Fruit fly (Drosophila melanogaster) whole organism, prepupa: ENCODE measurements around the gene CG16813.

ENCODE experiments used
- CG10631 ChIP-seq: fragments of 200-800 bp; sonication (Bioruptor generic); optimal IDR thresholded peaks from 2 replicates; lab custom pipeline; 2016; ENCODE audit warnings: missing biosample characterization, missing genetic modification characterization
- CG10669 ChIP-seq: fragments of 200-800 bp; sonication (Bioruptor generic); optimal IDR thresholded peaks from 3 replicates; lab custom pipeline; 2018; ENCODE audit warnings: missing biosample characterization, mild to moderate bottlenecking, missing genetic modification characterization, moderate library complexity
- CG11294 ChIP-seq: fragments of 200-800 bp; sonication (Bioruptor generic); IDR thresholded peaks from 2 replicates; pipeline ENCODE4 v1.3.6; 2022; ENCODE audit warnings: missing biosample characterization, missing genetic modification characterization
- CG11902 ChIP-seq: fragments of 200-800 bp; sonication (Bioruptor generic); optimal IDR thresholded peaks from 3 replicates; lab custom pipeline; 2016; ENCODE audit warnings: missing biosample characterization, missing genetic modification characterization
- CG15336 ChIP-seq: fragments of 200-800 bp; sonication (Bioruptor generic); IDR thresholded peaks from 2 replicates; pipeline ENCODE4 v1.3.6; 2022; ENCODE audit warnings: missing biosample characterization, missing genetic modification characterization
- CG1621 ChIP-seq: fragments of 200-800 bp; sonication (Bioruptor generic); optimal IDR thresholded peaks from 3 replicates; lab custom pipeline; 2018; ENCODE audit warnings: missing biosample characterization, mild to moderate bottlenecking, missing genetic modification characterization
- CG3032 ChIP-seq: fragments of 200-800 bp; optimal IDR thresholded peaks from 2 replicates; lab custom pipeline; 2019; ENCODE audit warnings: missing biosample characterization, mild to moderate bottlenecking, missing genetic modification characterization, moderate library complexity
- CG31627 ChIP-seq: fragments of 200-800 bp; sonication (Bioruptor generic); optimal IDR thresholded peaks from 3 replicates; lab custom pipeline; 2016; ENCODE audit warnings: missing biosample characterization, missing genetic modification characterization
- CG32006 ChIP-seq: fragments of 200-800 bp; sonication (Bioruptor generic); optimal IDR thresholded peaks from 3 replicates; lab custom pipeline; 2017; ENCODE audit warnings: missing biosample characterization, mild to moderate bottlenecking, missing genetic modification characterization
- CG6163 ChIP-seq: fragments of 200-800 bp; sonication (Bioruptor generic); IDR thresholded peaks from 3 replicates; pipeline ENCODE4 v1.3.6; 2022; ENCODE audit warnings: missing biosample characterization, missing genetic modification characterization
- CG6276 ChIP-seq: fragments of 200-800 bp; sonication (Bioruptor generic); optimal IDR thresholded peaks from 2 replicates; lab custom pipeline; 2017; ENCODE audit warnings: missing biosample characterization, mild to moderate bottlenecking, missing genetic modification characterization
- CG6792 ChIP-seq: fragments of 200-800 bp; sonication (Bioruptor generic); optimal IDR thresholded peaks from 3 replicates; lab custom pipeline; 2016; ENCODE audit warnings: missing biosample characterization, missing genetic modification characterization
- CG6808 ChIP-seq: fragments of 200-800 bp; sonication (Bioruptor generic); optimal IDR thresholded peaks from 3 replicates; lab custom pipeline; 2017; ENCODE audit warnings: missing biosample characterization, missing genetic modification characterization, mild to moderate bottlenecking, moderate library complexity, missing genetic modification reagents
- CG6854 ChIP-seq: fragments of 200-800 bp; sonication (Bioruptor generic); optimal IDR thresholded peaks from 2 replicates; lab custom pipeline; 2017; ENCODE audit warnings: missing biosample characterization, mild to moderate bottlenecking, missing genetic modification characterization
- CG7368 ChIP-seq: fragments of 200-800 bp; sonication (Bioruptor generic); optimal IDR thresholded peaks from 3 replicates; lab custom pipeline; 2016; ENCODE audit warnings: missing biosample characterization, missing genetic modification characterization
- CG8119 ChIP-seq: fragments of 200-800 bp; sonication (Bioruptor generic); IDR thresholded peaks from 3 replicates; pipeline ENCODE4 v1.3.6; 2022; ENCODE audit warnings: missing biosample characterization, missing genetic modification characterization
- CG9139 ChIP-seq: fragments of 200-800 bp; sonication (Bioruptor generic); optimal IDR thresholded peaks from 3 replicates; lab custom pipeline; 2017; ENCODE audit warnings: missing biosample characterization, mild to moderate bottlenecking, missing genetic modification characterization
- Eip78C ChIP-seq: fragments of 200-800 bp; sonication (Bioruptor generic); peaks from one replicate; lab custom pipeline; 2016; ENCODE audit warnings: missing biosample characterization, missing genetic modification characterization
- Eip93F ChIP-seq: fragments of 200-800 bp; sonication (Bioruptor generic); optimal IDR thresholded peaks from 2 replicates; lab custom pipeline; 2016; ENCODE audit warnings: missing biosample characterization, mild to moderate bottlenecking, missing genetic modification characterization
- Ets21C ChIP-seq: fragments of 200-800 bp; sonication (Bioruptor generic); optimal IDR thresholded peaks from 3 replicates; lab custom pipeline; 2016; ENCODE audit warnings: missing biosample characterization, missing genetic modification characterization
- Gug ChIP-seq: fragments of 200-800 bp; sonication (Bioruptor generic); IDR thresholded peaks from 2 replicates; pipeline ENCODE4 v1.3.6; 2022; ENCODE audit warnings: missing biosample characterization, missing genetic modification characterization
- Hr4 ChIP-seq: fragments of 200-800 bp; sonication (Bioruptor generic); optimal IDR thresholded peaks from 3 replicates; lab custom pipeline; 2016; ENCODE audit warnings: missing biosample characterization, missing genetic modification characterization
- Lpt ChIP-seq: fragments of 200-800 bp; sonication (Bioruptor generic); optimal IDR thresholded peaks from 3 replicates; lab custom pipeline; 2016; ENCODE audit warnings: missing biosample characterization, missing genetic modification characterization
- Met ChIP-seq: fragments of 200-800 bp; sonication (Bioruptor generic); optimal IDR thresholded peaks from 3 replicates; lab custom pipeline; 2016; ENCODE audit warnings: missing biosample characterization, missing genetic modification characterization
- Sox15 ChIP-seq: fragments of 200-800 bp; sonication (Bioruptor generic); optimal IDR thresholded peaks from 3 replicates; lab custom pipeline; 2016; ENCODE audit warnings: missing biosample characterization, missing genetic modification characterization
- achi ChIP-seq: fragments of 200-800 bp; sonication (Bioruptor generic); optimal IDR thresholded peaks from 3 replicates; lab custom pipeline; 2016; ENCODE audit warnings: missing biosample characterization, missing genetic modification characterization
- cyc ChIP-seq: fragments of 200-800 bp; sonication (Bioruptor generic); optimal IDR thresholded peaks from 3 replicates; lab custom pipeline; 2016; ENCODE audit warnings: missing biosample characterization, missing genetic modification characterization
- dsx ChIP-seq: fragments of 200-800 bp; optimal IDR thresholded peaks from 3 replicates; lab custom pipeline; 2019; ENCODE audit warnings: missing biosample characterization, mild to moderate bottlenecking, missing genetic modification characterization, moderate library complexity; ENCODE audit not compliant: poor library complexity, severe bottlenecking
- eg ChIP-seq: fragments of 200-800 bp; sonication (Bioruptor generic); IDR thresholded peaks from 3 replicates; pipeline ENCODE4 v1.3.6; 2022; ENCODE audit warnings: missing biosample characterization, missing genetic modification characterization
- esn ChIP-seq: fragments of 200-800 bp; sonication (Bioruptor generic); optimal IDR thresholded peaks from 2 replicates; lab custom pipeline; 2016; ENCODE audit warnings: missing biosample characterization, mild to moderate bottlenecking, missing genetic modification characterization, moderate library complexity
- fd59A ChIP-seq: fragments of 200-800 bp; sonication (Bioruptor generic); optimal IDR thresholded peaks from 2 replicates; lab custom pipeline; 2017; ENCODE audit warnings: missing biosample characterization, mild to moderate bottlenecking, missing genetic modification characterization, missing genetic modification reagents
- fd85E ChIP-seq: fragments of 200-800 bp; sonication (Bioruptor generic); optimal IDR thresholded peaks from 3 replicates; lab custom pipeline; 2016; ENCODE audit warnings: missing biosample characterization, missing genetic modification characterization
- salr ChIP-seq, 2 experiments: fragments of 200-800 bp; sonication (Bioruptor generic); optimal IDR thresholded peaks; 3 replicates each; lab custom pipeline; 2016 to 2018; ENCODE audit warnings: missing biosample characterization in 2 of 2, missing genetic modification characterization in 2 of 2, mild to moderate bottlenecking in 1 of 2
- svp ChIP-seq: fragments of 200-800 bp; sonication (Bioruptor generic); peaks from one replicate; lab custom pipeline; 2016; ENCODE audit warnings: missing biosample characterization, missing genetic modification characterization
- vri ChIP-seq: fragments of 200-800 bp; sonication (Bioruptor generic); optimal IDR thresholded peaks from 3 replicates; lab custom pipeline; 2016; ENCODE audit warnings: missing biosample characterization, mild to moderate bottlenecking, missing genetic modification characterization

The CG16813 gene

DNA sequence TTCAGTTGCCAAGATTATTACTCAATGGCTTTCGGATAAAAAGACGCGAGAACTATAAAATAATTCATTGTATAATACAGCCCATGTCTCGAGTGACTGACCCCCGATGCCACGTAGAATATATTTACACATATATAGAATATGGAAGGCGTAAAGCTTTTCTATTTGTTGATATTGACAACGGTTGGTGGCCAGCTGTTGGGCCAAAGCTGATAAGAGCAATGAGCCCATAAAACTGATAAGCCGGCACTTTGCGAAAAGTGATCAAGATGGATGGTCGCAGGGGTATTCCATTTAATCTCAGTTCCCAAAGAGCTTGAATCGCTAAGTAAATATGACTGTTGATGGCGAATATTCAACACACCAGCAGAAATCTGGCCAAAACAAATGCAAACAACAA is 36.8 kb upstream of the CG16813 start:
- TF ChIP-seq svp (GFP tag; lab: Kevin White, UChicago) (peak; percentile 87), esn (GFP tag; lab: Kevin White, UChicago) (peak; percentile 27), CG6163 (GFP tag; lab: Robert Waterston, UW) (0 out of 3 replicates have a peak, but pooled peaks have one; percentile 41), CG7368 (GFP tag; lab: Kevin White, UChicago) (no peak), fd85E (GFP tag; lab: Kevin White, UChicago) (no peak), vri (GFP tag; lab: Kevin White, UChicago) (peak; percentile 83)

- TF ChIP-seq CG6163 (GFP tag; lab: Robert Waterston, UW) (no peak), Eip78C (GFP tag; lab: Kevin White, UChicago) (peak; percentile 43)
These were observed 36.2 kb upstream of the CG16813 start for dm6 chr2L:13191052-13191678.

DNA sequence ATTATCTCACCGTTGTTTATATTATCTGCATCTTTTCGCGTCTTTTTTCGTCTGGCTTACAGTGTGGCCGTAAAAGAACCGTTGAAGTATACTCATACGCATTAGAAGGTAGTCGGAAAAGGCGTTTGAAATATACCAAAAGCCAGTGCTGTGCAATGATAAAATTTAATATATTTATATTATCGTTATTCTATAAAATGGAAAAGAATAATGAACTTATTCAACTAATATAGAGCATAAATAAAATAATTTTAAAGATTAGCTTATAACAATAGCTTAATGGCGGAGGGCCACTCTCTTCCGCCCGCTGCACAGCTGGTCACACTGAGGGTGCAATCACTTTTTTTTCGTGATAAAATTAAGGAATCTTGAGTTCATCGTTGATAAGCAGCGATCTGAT is 35.4 kb upstream of the CG16813 start, which contains the start of the genes CG16974 and Edem2:
Gene CG16974 (minus strand): TSS at position 86 of the 400 bp plus-strand sequence.
Gene Edem2 (plus strand): TSS at position 308 of the 400 bp plus-strand sequence.
- TF ChIP-seq CG31627 (no peak), CG11294 (0 out of 2 replicates have a peak, but pooled peaks have one; percentile 30), vri (GFP tag; lab: Kevin White, UChicago) (peak; percentile 69), esn (GFP tag; lab: Kevin White, UChicago) (peak; percentile 77), Ets21C (GFP tag; lab: Kevin White, UChicago) (peak; percentile 56), CG1621 (tag; lab: Kevin White, UChicago) (no peak), Sox15 (GFP tag; lab: Kevin White, UChicago) (peak; percentile 55), Lpt (no peak), CG6854 (GFP tag; lab: Kevin White, UChicago) (peak; percentile 17), CG11902 (GFP tag; lab: Kevin White, UChicago) (peak; percentile 39), CG6163 (GFP tag; lab: Robert Waterston, UW) (peak; percentile 49; the same call in 2 of the 3 replicates), CG3032 (tag; lab: Kevin White, UChicago) (peak; percentile 56), achi (GFP tag; lab: Kevin White, UChicago) (no peak), Eip93F (GFP tag; lab: Kevin White, UChicago) (peak; percentile 68), fd59A (GFP tag; lab: Kevin White, UChicago) (peak; percentile 3), eg (GFP tag; lab: Robert Waterston, UW) (peak; percentile 60; the same call in 2 of the 3 replicates), Hr4 (no peak), CG6792 (GFP tag; lab: Kevin White, UChicago) (no peak), cyc (GFP tag; lab: Kevin White, UChicago) (peak; percentile 61), CG8119 (peak; percentile 37; the same call in 1 of the 3 replicates), CG32006 (GFP tag; lab: Kevin White, UChicago) (no peak), CG6808 (no peak), CG10669 (no peak), Gug (GFP tag; lab: Robert Waterston, UW) (0 out of 2 replicates have a peak, but pooled peaks have one; percentile 8)

DNA sequence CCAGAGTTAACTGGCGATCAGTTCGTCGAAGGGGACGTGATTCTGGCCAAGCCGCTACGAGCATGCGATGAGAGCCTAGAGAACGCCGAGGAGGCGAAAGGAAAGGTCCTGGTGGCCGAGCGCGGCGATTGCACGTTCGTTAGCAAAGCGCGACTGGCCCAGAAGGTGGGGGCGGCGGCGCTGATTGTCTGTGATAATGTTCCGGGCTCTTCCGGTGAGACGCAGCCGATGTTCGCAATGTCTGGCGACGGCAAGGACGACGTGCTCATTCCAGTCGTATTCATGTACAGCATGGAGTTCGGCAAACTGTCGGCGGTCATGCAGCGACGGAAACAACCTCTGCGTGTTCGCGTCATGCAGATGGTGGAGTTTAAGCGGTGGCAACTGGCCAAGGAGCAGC is 31.5 kb upstream of the CG16813 start:
- TF ChIP-seq esn (GFP tag; lab: Kevin White, UChicago) (no peak), Eip78C (GFP tag; lab: Kevin White, UChicago) (no peak), vri (GFP tag; lab: Kevin White, UChicago) (no peak), CG6276 (GFP tag; lab: Kevin White, UChicago) (no peak), CG15336 (no peak), CG10631 (GFP tag; lab: Kevin White, UChicago) (no peak), Sox15 (GFP tag; lab: Kevin White, UChicago) (no peak), cyc (GFP tag; lab: Kevin White, UChicago) (no peak), Met (GFP tag; lab: Kevin White, UChicago) (no peak)

- TF ChIP-seq CG9139 (GFP tag; lab: Kevin White, UChicago): no peak
- TF ChIP-seq CG8119: 0 out of 3 replicates have a peak, but pooled peaks have one; percentile 15
- no peak for TF ChIP-seq fd59A (GFP tag; lab: Kevin White, UChicago)
- TF ChIP-seq svp (GFP tag; lab: Kevin White, UChicago): no peak
- TF ChIP-seq salr (GFP tag; optimal IDR thresholded peaks at IDR 0.05; lab: Kevin White, UChicago): no peak
- peak; percentile 99 for TF ChIP-seq CG1621 (tag; lab: Kevin White, UChicago)
- no peak for TF ChIP-seq dsx (GFP tag; lab: Kevin White, UChicago)
These were observed 24.3 kb upstream of the CG16813 start, which contains the start of gene CG16972 for dm6 chr2L:13202960-13203436. Gene CG16972 (minus strand): TSS chr2L:13203295.
